Worm (Caenorhabditis elegans): ENCODE measurements around the gene sqv-2.

sqv-2 gene

ce11 chrII:2894295-2894694, at the start of gene sqv-2:
sqv-2 (minus strand) TSS chrII:2894395.
- TF ChIP-seq pqm-1 (tag; optimal IDR thresholded peaks at IDR 0.05), result no peak
- TF ChIP-seq fkh-2 (tag; optimal IDR thresholded peaks at IDR 0.05), result no peak
- no peak for TF ChIP-seq lin-15B (tag; optimal IDR thresholded peaks at IDR 0.05)
- TF ChIP-seq ceh-16 (tag; optimal IDR thresholded peaks at IDR 0.05), result no peak
- TF ChIP-seq nhr-76 (tag; optimal IDR thresholded peaks at IDR 0.05), result no peak
- no peak for TF ChIP-seq tbx-2 (tag; optimal IDR thresholded peaks at IDR 0.05)
- no peak for TF ChIP-seq zag-1 (tag; optimal IDR thresholded peaks at IDR 0.05)
- no peak for TF ChIP-seq sea-2 (GFP tag; optimal IDR thresholded peaks at IDR 0.05)
- no peak for TF ChIP-seq unc-39 (tag; optimal IDR thresholded peaks at IDR 0.05)
- no peak for TF ChIP-seq fos-1 (tag; optimal IDR thresholded peaks at IDR 0.05)
- TF ChIP-seq eor-1 (tag; optimal IDR thresholded peaks at IDR 0.05), result no peak
- no peak for TF ChIP-seq nhr-25 (tag; optimal IDR thresholded peaks at IDR 0.05)
- TF ChIP-seq ceh-82 (tag; optimal IDR thresholded peaks at IDR 0.05), result no peak
- no peak for TF ChIP-seq fkh-10 (GFP tag; optimal IDR thresholded peaks at IDR 0.05)
- no peak for TF ChIP-seq ama-1 (optimal IDR thresholded peaks at IDR 0.05)
- TF ChIP-seq skn-1 (tag; optimal IDR thresholded peaks at IDR 0.05), result no peak
- no peak for TF ChIP-seq hmg-11 (tag; optimal IDR thresholded peaks at IDR 0.05)
- no peak for TF ChIP-seq ZK546.5 (tag; optimal IDR thresholded peaks at IDR 0.05)
- no peak for TF ChIP-seq elt-1 (tag; optimal IDR thresholded peaks at IDR 0.05)

DNA sequence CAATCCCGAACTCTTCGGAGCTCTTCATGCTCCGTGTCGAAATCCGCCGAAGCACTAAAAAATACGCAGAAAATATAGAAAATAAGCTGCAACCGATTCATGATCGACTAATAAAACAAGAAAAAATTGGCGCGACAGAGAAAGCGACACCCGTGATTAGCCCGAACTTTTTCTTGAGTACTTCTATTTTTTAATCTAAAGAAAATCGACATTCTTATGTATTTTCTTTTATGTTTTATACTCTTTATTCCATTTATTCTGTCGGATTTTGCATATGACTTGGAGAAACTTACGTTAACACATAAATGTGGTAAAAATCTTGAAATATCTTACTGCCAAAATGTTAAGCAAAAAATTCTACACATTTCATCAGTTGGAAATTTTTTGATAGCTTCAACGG, 49.8 kb upstream of the sqv-2 start, which contains the start of the genes irld-50 and irld-49:
irld-50 (minus strand) TSS at position 101 of the 400 bp plus-strand sequence.
irld-49 (plus strand) TSS at position 211 of the 400 bp plus-strand sequence.
- TF ChIP-seq unc-39 (tag; optimal IDR thresholded peaks at IDR 0.05) (no peak), tbx-2 (tag; optimal IDR thresholded peaks at IDR 0.05) (no peak), ceh-28 (tag; optimal IDR thresholded peaks at IDR 0.05) (no peak), lin-15B (tag; optimal IDR thresholded peaks at IDR 0.05) (no peak), unc-62 (GFP tag; optimal IDR thresholded peaks at IDR 0.05) (no peak), elt-2 (tag; optimal IDR thresholded peaks at IDR 0.05) (no peak), mdl-1 (tag; optimal IDR thresholded peaks at IDR 0.05) (no peak), nhr-76 (tag; optimal IDR thresholded peaks at IDR 0.05) (no peak), nhr-11 (tag; optimal IDR thresholded peaks at IDR 0.05) (no peak), fkh-2 (tag; optimal IDR thresholded peaks at IDR 0.05) (no peak), R02D3.7 (tag; optimal IDR thresholded peaks at IDR 0.05) (no peak), jun-1 (tag; optimal IDR thresholded peaks at IDR 0.05) (no peak), elt-3 (tag; optimal IDR thresholded peaks at IDR 0.05) (no peak), hmg-11 (tag; optimal IDR thresholded peaks at IDR 0.05) (no peak), ZK546.5 (tag; optimal IDR thresholded peaks at IDR 0.05) (no peak), lin-39 (tag; optimal IDR thresholded peaks at IDR 0.05) (no peak), skn-1 (tag; optimal IDR thresholded peaks at IDR 0.05) (no peak), nhr-77 (tag; optimal IDR thresholded peaks at IDR 0.05) (no peak), pha-4 (tag; optimal IDR thresholded peaks at IDR 0.05) (no peak), elt-1 (tag; optimal IDR thresholded peaks at IDR 0.05) (no peak)

DNA sequence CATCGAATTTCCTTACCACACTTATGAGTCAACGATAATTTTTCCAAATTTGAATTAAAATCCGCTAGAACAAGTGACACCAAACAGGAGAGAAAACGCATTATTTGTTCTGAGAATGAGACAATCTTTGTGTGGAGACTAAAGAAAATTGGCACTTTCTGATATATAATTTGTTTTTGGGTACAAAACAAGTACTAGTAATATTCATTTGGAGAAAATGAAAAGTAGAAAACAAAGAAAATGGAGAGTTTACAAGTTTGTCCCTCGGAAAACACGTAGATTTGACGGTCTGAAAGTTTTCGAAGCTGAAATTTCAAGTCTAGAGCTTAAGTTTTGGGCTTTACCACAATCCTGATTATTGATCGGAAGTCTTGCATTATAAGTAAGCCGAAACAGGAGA, 46.6 kb upstream of the sqv-2 start, which contains the start of gene irld-66:
irld-66 (minus strand) TSS at position 101 of the 400 bp plus-strand sequence.
- TF ChIP-seq egl-5 (tag; optimal IDR thresholded peaks at IDR 0.05) (no peak), jun-1 (tag; optimal IDR thresholded peaks at IDR 0.05) (no peak), skn-1 (tag; optimal IDR thresholded peaks at IDR 0.05) (no peak), ama-1 (optimal IDR thresholded peaks at IDR 0.05) (no peak), ceh-16 (tag; optimal IDR thresholded peaks at IDR 0.05) (no peak), nhr-67 (tag; optimal IDR thresholded peaks at IDR 0.05) (no peak), egl-27 (tag; optimal IDR thresholded peaks at IDR 0.05) (no peak), nhr-76 (tag; optimal IDR thresholded peaks at IDR 0.05) (no peak), ZK546.5 (tag; optimal IDR thresholded peaks at IDR 0.05) (no peak), lin-39 (tag; optimal IDR thresholded peaks at IDR 0.05) (no peak), unc-62 (GFP tag; optimal IDR thresholded peaks at IDR 0.05) (no peak)

DNA sequence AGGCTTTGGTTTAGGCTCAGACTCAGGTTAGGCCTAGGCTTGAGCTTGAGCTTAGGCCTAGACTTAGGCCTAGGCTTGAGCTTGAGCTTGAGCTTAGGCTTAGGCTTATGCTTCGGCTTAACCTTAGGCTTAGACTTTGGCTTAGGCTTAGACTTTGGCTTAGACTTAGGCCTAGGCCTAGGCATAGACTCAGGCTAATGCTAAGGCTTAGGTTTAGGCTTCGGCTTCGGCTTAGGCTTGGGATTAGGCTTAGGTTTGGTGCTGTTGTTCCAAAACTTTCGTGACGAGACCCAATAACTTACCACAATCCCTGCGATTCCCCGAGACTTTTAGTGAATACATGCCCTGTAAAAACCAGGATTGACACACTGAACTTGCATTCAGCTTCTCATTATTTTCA, 45.5 kb upstream of the sqv-2 start:
- no peak for TF ChIP-seq jun-1 (tag; optimal IDR thresholded peaks at IDR 0.05)
- TF ChIP-seq ama-1 (optimal IDR thresholded peaks at IDR 0.05), result no peak
- TF ChIP-seq ceh-82 (tag; optimal IDR thresholded peaks at IDR 0.05), result no peak
- no peak for TF ChIP-seq pha-4 (tag; optimal IDR thresholded peaks at IDR 0.05)
- no peak for TF ChIP-seq egl-27 (tag; optimal IDR thresholded peaks at IDR 0.05)
- no peak for TF ChIP-seq ceh-16 (tag; optimal IDR thresholded peaks at IDR 0.05)

DNA sequence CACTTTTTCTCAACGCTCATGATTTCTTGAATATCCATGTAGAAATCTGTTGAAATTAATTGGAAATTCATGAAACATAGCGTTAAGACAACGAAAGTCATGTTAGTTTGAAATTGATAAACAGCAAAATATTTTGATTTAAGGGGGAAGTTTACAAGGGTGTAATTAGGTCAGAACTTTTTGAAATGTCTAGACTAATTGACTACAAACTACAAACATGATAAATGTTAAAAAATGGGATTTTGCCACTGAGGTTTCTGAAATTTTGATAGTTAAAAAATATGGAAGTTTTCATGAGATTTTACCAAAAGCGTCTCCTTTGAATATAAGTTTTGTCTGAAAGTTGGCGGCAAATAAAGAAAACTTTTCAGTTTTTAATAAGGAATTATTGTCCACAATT, 43.7 kb upstream of the sqv-2 start, which contains the start of gene irld-65:
irld-65 (minus strand) TSS at position 101 of the 400 bp plus-strand sequence.
- TF ChIP-seq ceh-16 (tag; optimal IDR thresholded peaks at IDR 0.05) (no peak), ceh-28 (tag; optimal IDR thresholded peaks at IDR 0.05) (no peak), nhr-67 (tag; optimal IDR thresholded peaks at IDR 0.05) (no peak), egl-27 (tag; optimal IDR thresholded peaks at IDR 0.05) (no peak), mdl-1 (tag; optimal IDR thresholded peaks at IDR 0.05) (no peak), ceh-9 (tag; optimal IDR thresholded peaks at IDR 0.05) (no peak), lin-39 (tag; optimal IDR thresholded peaks at IDR 0.05) (no peak), jun-1 (tag; optimal IDR thresholded peaks at IDR 0.05) (no peak), elt-2 (tag; optimal IDR thresholded peaks at IDR 0.05) (no peak)

Data from whole organism, L3 larva.